Worm (Caenorhabditis elegans): ENCODE measurements around the gene srt-35.
"Not testable (repeated sequence)": the region's sequence is repeated elsewhere in the genome, so short reads cannot be mapped to it uniquely, and the experiment has no call there.

The srt-35 gene

ce11 chrV:4278735-4279134 lies 14.3 kb upstream of the srt-35 start, which contains the start of gene srt-20:
Gene srt-20 (minus strand): TSS chrV:4278835.
- not testable (repeated sequence) for TF ChIP-seq zip-8, hlh-1, unc-39 (tag; optimal IDR thresholded peaks at IDR 0.05)

ce11 chrV:4273372-4273771 lies 9.0 kb upstream of the srt-35 start:
- TF ChIP-seq hlh-1 (tag; optimal IDR thresholded peaks at IDR 0.05) (no peak), tbx-8 (GFP tag; optimal IDR thresholded peaks at IDR 0.05) (no peak), ztf-11 (tag; optimal IDR thresholded peaks at IDR 0.05) (no peak), bed-3 (GFP tag; optimal IDR thresholded peaks at IDR 0.05) (no peak), lin-32 (GFP tag; optimal IDR thresholded peaks at IDR 0.05) (no peak), elt-1 (tag; optimal IDR thresholded peaks at IDR 0.05; ENCODE audit: borderline replicate concordance, insufficient read depth) (no peak), mep-1 (tag; optimal IDR thresholded peaks at IDR 0.05) (no peak), blmp-1 (tag; optimal IDR thresholded peaks at IDR 0.05) (no peak), zip-8 (tag; optimal IDR thresholded peaks at IDR 0.05) (no peak), drap-1 (GFP tag; optimal IDR thresholded peaks at IDR 0.05) (no peak), nhr-12 (tag; optimal IDR thresholded peaks at IDR 0.05) (no peak), pha-4 (tag; optimal IDR thresholded peaks at IDR 0.05) (no peak), mab-5 (tag; optimal IDR thresholded peaks at IDR 0.05) (no peak), unc-62 (GFP tag; optimal IDR thresholded peaks at IDR 0.05) (no peak), M03D4.4 (tag; optimal IDR thresholded peaks at IDR 0.05) (no peak)

ce11 chrV:4271258-4271657 lies 6.8 kb upstream of the srt-35 start, which contains the start of gene srt-38:
Gene srt-38 (minus strand): TSS chrV:4271358.
- not testable (repeated sequence) for TF ChIP-seq sem-2 (GFP tag; optimal IDR thresholded peaks at IDR 0.05); bed-3 (GFP tag; optimal IDR thresholded peaks at IDR 0.05); elt-3 (tag; optimal IDR thresholded peaks at IDR 0.05)

ce11 chrV:4268213-4268612 lies 3.8 kb upstream of the srt-35 start, which contains the start of gene srt-36:
Gene srt-36 (minus strand): TSS chrV:4268313.
- TF ChIP-seq hlh-1 (tag; optimal IDR thresholded peaks at IDR 0.05); drap-1 (GFP tag; optimal IDR thresholded peaks at IDR 0.05); ces-1 (GFP tag; optimal IDR thresholded peaks at IDR 0.05): not testable (repeated sequence)

ce11 chrV:4261385-4261784 lies 3.0 kb downstream of the srt-35 start:
- TF ChIP-seq ceh-83 (GFP tag; optimal IDR thresholded peaks at IDR 0.05): no peak
- no peak for TF ChIP-seq nhr-12 (tag; optimal IDR thresholded peaks at IDR 0.05)
- TF ChIP-seq mab-5 (tag; optimal IDR thresholded peaks at IDR 0.05): no peak
- no peak for TF ChIP-seq unc-39 (tag; optimal IDR thresholded peaks at IDR 0.05)
- TF ChIP-seq elt-1 (tag; optimal IDR thresholded peaks at IDR 0.05; ENCODE audit: borderline replicate concordance, insufficient read depth): no peak
- TF ChIP-seq sptf-1 (tag; optimal IDR thresholded peaks at IDR 0.05): no peak
- no peak for TF ChIP-seq nhr-237 (tag; optimal IDR thresholded peaks at IDR 0.05)
- no peak for TF ChIP-seq blmp-1 (tag; optimal IDR thresholded peaks at IDR 0.05)
- no peak for TF ChIP-seq tbx-8 (GFP tag; optimal IDR thresholded peaks at IDR 0.05)
- no peak for TF ChIP-seq zip-8 (tag; optimal IDR thresholded peaks at IDR 0.05)
- no peak for TF ChIP-seq bed-3 (GFP tag; optimal IDR thresholded peaks at IDR 0.05)
- TF ChIP-seq ztf-11 (tag; optimal IDR thresholded peaks at IDR 0.05): no peak

- TF ChIP-seq snpc-4 (tag; optimal IDR thresholded peaks at IDR 0.05): no peak
Observed at ce11 chrV:4260090-4260489, 4.3 kb downstream of the srt-35 start, which contains the start of gene srt-3. Gene srt-3 (minus strand): TSS chrV:4260190.

- TF ChIP-seq ztf-11 (tag; optimal IDR thresholded peaks at IDR 0.05) (no peak), unc-62 (GFP tag; optimal IDR thresholded peaks at IDR 0.05) (no peak), mep-1 (tag; optimal IDR thresholded peaks at IDR 0.05) (no peak), sptf-1 (tag; optimal IDR thresholded peaks at IDR 0.05) (no peak)
Observed at ce11 chrV:4256474-4256873, 7.9 kb downstream of the srt-35 start, which contains the start of gene srt-14. Gene srt-14 (minus strand): TSS chrV:4256574.

ce11 chrV:4250047-4250446 lies 14.4 kb downstream of the srt-35 start, which contains the start of gene srt-13:
Gene srt-13 (minus strand): TSS chrV:4250147.
- TF ChIP-seq hlh-1 (tag; optimal IDR thresholded peaks at IDR 0.05) (no peak), bed-3 (GFP tag; optimal IDR thresholded peaks at IDR 0.05) (no peak), nhr-12 (tag; optimal IDR thresholded peaks at IDR 0.05) (no peak), cnd-1 (tag; optimal IDR thresholded peaks at IDR 0.05) (no peak), mls-2 (tag; optimal IDR thresholded peaks at IDR 0.05) (no peak), sptf-1 (tag; optimal IDR thresholded peaks at IDR 0.05) (no peak)
